Fruit fly (Drosophila melanogaster) whole organism, pupa: ENCODE measurements around the gene Gos28.

Source experiments
- CG10348 ChIP-seq: fragments of 200-800 bp; sonication (Bioruptor generic); IDR thresholded peaks from 2 replicates; pipeline ENCODE4 v1.3.6; 2022; ENCODE audit warnings: missing biosample characterization, missing genetic modification characterization
- CG13204 ChIP-seq: fragments of 200-800 bp; sonication (Bioruptor generic); optimal IDR thresholded peaks from 2 replicates; lab custom pipeline; 2018; ENCODE audit warnings: missing biosample characterization, mild to moderate bottlenecking, missing genetic modification characterization, moderate library complexity
- CG14655 ChIP-seq: fragments of 200-800 bp; sonication (Bioruptor generic); optimal IDR thresholded peaks from 3 replicates; lab custom pipeline; 2017; ENCODE audit warnings: mild to moderate bottlenecking, missing biosample characterization, missing genetic modification reagents, missing genetic modification characterization
- CG15710 ChIP-seq: fragments of 200-800 bp; sonication (Bioruptor generic); optimal IDR thresholded peaks from 2 replicates; lab custom pipeline; 2018; ENCODE audit warnings: missing biosample characterization, mild to moderate bottlenecking, missing genetic modification characterization, moderate library complexity
- CG34367 ChIP-seq: fragments of 200-800 bp; sonication (Bioruptor generic); optimal IDR thresholded peaks from 2 replicates; lab custom pipeline; 2018; ENCODE audit warnings: missing biosample characterization, mild to moderate bottlenecking, missing genetic modification characterization
- Ets98B ChIP-seq: fragments of 200-800 bp; sonication (Bioruptor generic); IDR thresholded peaks from 2 replicates; pipeline ENCODE4 v1.3.6; 2022; ENCODE audit warnings: missing biosample characterization, missing genetic modification characterization
- Pif1A ChIP-seq: fragments of 200-800 bp; sonication (Bioruptor generic); optimal IDR thresholded peaks from 3 replicates; lab custom pipeline; 2016; ENCODE audit warnings: missing biosample characterization, missing genetic modification characterization
- Pif1B ChIP-seq: fragments of 200-800 bp; sonication (Bioruptor generic); optimal IDR thresholded peaks from 3 replicates; lab custom pipeline; 2016; ENCODE audit warnings: missing biosample characterization, missing genetic modification characterization
- gl ChIP-seq: fragments of 200-800 bp; sonication (Bioruptor generic); optimal IDR thresholded peaks from 2 replicates; lab custom pipeline; 2018; ENCODE audit warnings: missing biosample characterization, mild to moderate bottlenecking, missing genetic modification characterization

DNA sequence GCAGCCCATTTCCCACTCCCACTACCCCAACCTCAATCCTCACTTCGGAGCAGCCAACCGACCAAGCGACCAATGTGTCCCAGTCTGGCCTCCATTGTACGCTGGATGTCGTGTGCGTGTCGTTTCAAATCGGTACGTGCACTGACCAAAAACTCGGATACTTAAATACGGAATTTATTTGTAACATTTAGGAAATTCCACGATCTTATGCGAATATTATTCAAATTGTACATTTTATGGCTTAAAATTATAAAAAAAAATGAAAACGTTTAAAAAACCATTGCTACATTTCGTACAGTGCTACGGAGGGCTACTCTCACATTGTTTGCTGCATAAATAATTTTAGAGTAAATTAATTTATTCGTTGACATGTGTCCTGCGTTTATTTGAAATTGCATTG lies 39.0 kb upstream of the Gos28 start:
- TF ChIP-seq CG15710 (tag; lab: Kevin White, UChicago) (no peak), CG10348 (GFP tag; lab: Robert Waterston, UW) (no peak), Pif1B (GFP tag; lab: Kevin White, UChicago) (peak; percentile 5), CG34367 (tag; lab: Kevin White, UChicago) (no peak), Ets98B (GFP tag; lab: Robert Waterston, UW) (peak; percentile 70), CG13204 (GFP tag; lab: Kevin White, UChicago) (no peak), gl (tag; lab: Kevin White, UChicago) (no peak), CG14655 (peak; percentile 60), Pif1A (peak; percentile 70)
